Worm (Caenorhabditis elegans): ENCODE measurements around the gene W10G11.1.

DNA sequence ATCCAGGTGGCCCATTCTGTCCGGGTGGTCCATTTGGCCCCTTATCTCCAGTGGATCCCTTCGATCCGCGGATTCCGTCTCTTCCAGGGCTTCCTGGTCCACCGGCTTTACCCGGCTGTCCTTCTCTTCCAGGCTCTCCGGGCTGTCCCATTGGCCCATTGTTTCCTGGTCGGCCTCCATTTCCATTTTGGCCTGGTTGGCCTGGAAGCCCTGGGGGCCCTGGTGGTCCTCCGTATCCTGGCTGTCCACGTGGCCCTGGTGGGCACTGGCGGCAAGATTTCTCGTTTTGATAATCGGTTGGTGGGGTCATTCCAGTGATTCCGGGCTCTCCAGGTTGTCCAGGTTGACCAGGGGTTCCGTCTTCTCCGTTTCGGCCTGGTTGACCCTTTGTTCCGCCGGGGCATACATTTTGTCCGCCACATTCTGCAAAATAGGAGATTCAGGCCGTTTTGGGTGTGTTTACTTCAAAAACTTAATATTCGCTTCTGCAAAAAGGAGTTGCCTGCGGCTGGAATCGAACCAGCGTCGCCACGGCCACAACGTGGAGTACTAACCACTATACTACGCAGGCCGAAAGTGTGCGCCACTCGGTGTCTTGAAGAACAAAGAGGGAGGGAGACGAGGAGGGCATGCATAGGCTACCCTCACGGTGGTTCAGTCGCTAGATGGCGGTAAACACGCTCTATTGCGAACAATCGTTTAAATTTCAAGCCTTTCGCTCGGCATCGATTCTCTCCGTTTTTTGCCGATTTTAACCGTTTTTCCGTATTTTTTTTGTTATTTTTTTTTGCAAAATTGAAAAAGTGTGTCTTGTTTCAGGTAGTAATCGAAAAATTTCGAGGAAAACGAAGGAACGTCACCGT is 39.3 kb downstream of the W10G11.1 start, which contains the start of gene W09G10.9:
- no peak for TF ChIP-seq him-1 (tag; optimal IDR thresholded peaks at IDR 0.05)
- no peak for TF ChIP-seq W03F9.2 (tag; optimal IDR thresholded peaks at IDR 0.05)

All from whole organism, L4/young adult.